Fruit fly (Drosophila melanogaster) whole organism, embryonic: ENCODE measurements around the gene CG32192.

Experiments used
- CG4404 ChIP-seq: fragments of 200-800 bp; sonication (Bioruptor generic); IDR thresholded peaks from 2 replicates; pipeline ENCODE4 v1.3.6; 2022; ENCODE audit warnings: missing biosample characterization, missing genetic modification characterization
- CG8089 ChIP-seq: fragments of 200-800 bp; sonication (Bioruptor generic); optimal IDR thresholded peaks from 3 replicates; lab custom pipeline; 2016; ENCODE audit warnings: missing biosample characterization, missing genetic modification characterization
- Mrtf ChIP-seq: fragments of 200-800 bp; sonication (Bioruptor generic); IDR thresholded peaks from 3 replicates; pipeline ENCODE4 v1.3.6; 2022; ENCODE audit warnings: missing biosample characterization, missing genetic modification characterization
- bigmax ChIP-seq: fragments of 200-800 bp; sonication (Bioruptor generic); optimal IDR thresholded peaks from 2 replicates; lab custom pipeline; 2018; ENCODE audit warnings: missing biosample characterization, mild to moderate bottlenecking, missing genetic modification characterization
- disco-r ChIP-seq: fragments of 200-800 bp; sonication (Bioruptor generic); optimal IDR thresholded peaks from 2 replicates; lab custom pipeline; 2016; ENCODE audit warnings: missing biosample characterization, missing genetic modification characterization
- esg ChIP-seq: fragments of 200-800 bp; sonication (Bioruptor generic); conservative IDR thresholded peaks from 2 replicates; pipeline ENCODE4 v1.3.6; 2022; ENCODE audit warnings: missing biosample characterization, missing genetic modification characterization
- fru ChIP-seq: fragments of >200 bp; optimal IDR thresholded peaks from 2 replicates; lab custom pipeline; 2017
- lola ChIP-seq, 3 experiments: fragments of >200 bp in 2 of 3; fragments of 200-800 bp in 1 of 3; sonication (Bioruptor generic) in 1 of 3; optimal IDR thresholded peaks; 2 replicates each; lab custom pipeline; 2017 to 2019; ENCODE audit warnings: missing biosample characterization in 3 of 3, missing genetic modification characterization in 3 of 3, mild to moderate bottlenecking in 1 of 3, moderate library complexity in 1 of 3
- ttk ChIP-seq: fragments of 200-800 bp; sonication (Bioruptor generic); IDR thresholded peaks from 2 replicates; pipeline ENCODE4 v2.1.2; 2022; ENCODE audit warnings: missing biosample characterization, missing genetic modification characterization

- TF ChIP-seq Mrtf (no peak), esg (no peak), disco-r (GFP tag; lab: Kevin White, UChicago) (no peak), lola (GFP tag; optimal IDR thresholded peaks at IDR 0.05; lab: Kevin White, UChicago) (no peak), CG4404 (GFP tag; lab: Robert Waterston, UW) (no peak), CG8089 (GFP tag; lab: Kevin White, UChicago) (no peak), fru (no peak), bigmax (GFP tag; lab: Kevin White, UChicago) (no peak), ttk (no peak)
These were observed 42.6 kb upstream of the CG32192 start for dm6 chr3L:17997495-17997894.
